Worm (Caenorhabditis elegans) whole organism, L4 larva: ENCODE results near the gene srw-12.

Experiments used
- T20F7.1 ChIP-seq: fragments of 200-800 bp; sonication (Bioruptor generic); optimal IDR thresholded peaks from 2 replicates; lab custom pipeline; 2018; ENCODE audit warnings: mild to moderate bottlenecking, missing genetic modification characterization, missing compliant biosample characterization
- Y5F2A.4 ChIP-seq: fragments of 200-800 bp; sonication (Bioruptor generic); optimal IDR thresholded peaks from 2 replicates; lab custom pipeline; 2018; ENCODE audit warnings: mild to moderate bottlenecking, missing genetic modification characterization, missing compliant biosample characterization
- aly-2 ChIP-seq: sonication (generic microtip); optimal IDR thresholded peaks from 2 replicates; lab custom pipeline; 2018; ENCODE audit warnings: missing biosample characterization, missing genetic modification characterization
- ama-1 ChIP-seq: fragments of 150-350 bp; optimal IDR thresholded peaks from 2 replicates; lab custom pipeline; 2014; ENCODE audit warnings: inconsistent platforms, mixed read lengths
- ctbp-1 ChIP-seq: fragments of 200-800 bp; sonication (Bioruptor generic); IDR thresholded peaks from 2 replicates; pipeline ENCODE4 v1.3.6; 2022; ENCODE audit warnings: missing genetic modification reagents, missing genetic modification characterization, missing compliant biosample characterization
- dmd-9 ChIP-seq: fragments of 200-800 bp; sonication (Bioruptor generic); IDR thresholded peaks from 2 replicates; pipeline ENCODE4 v1.3.6; 2022; ENCODE audit warnings: missing genetic modification reagents, missing genetic modification characterization, missing compliant biosample characterization
- dve-1 ChIP-seq: sonication (generic microtip); optimal IDR thresholded peaks from 2 replicates; lab custom pipeline; 2017; ENCODE audit warnings: antibody characterized with exemption, mild to moderate bottlenecking, missing genetic modification characterization, missing compliant biosample characterization; ENCODE audit not compliant: insufficient read depth
- hlh-11 ChIP-seq: fragments of 200-800 bp; sonication (Bioruptor generic); optimal IDR thresholded peaks from 2 replicates; lab custom pipeline; 2018; ENCODE audit warnings: mild to moderate bottlenecking, missing genetic modification characterization, missing compliant biosample characterization
- hmg-1.1 ChIP-seq: fragments of 200-800 bp; sonication (Bioruptor generic); IDR thresholded peaks from 2 replicates; pipeline ENCODE4 v1.3.6; 2022; ENCODE audit warnings: missing genetic modification reagents, missing genetic modification characterization, missing compliant biosample characterization
- lsy-2 ChIP-seq, 2 experiments: fragments of 150-350 bp in 1 of 2; sonication (generic microtip) in 1 of 2; optimal IDR thresholded peaks; 2 replicates each; lab custom pipeline; 2014 to 2017; ENCODE audit warnings: missing biosample characterization in 2 of 2, missing genetic modification characterization in 2 of 2
- mdt-29 ChIP-seq: fragments of 200-800 bp; sonication (Bioruptor generic); IDR thresholded peaks from 2 replicates; pipeline ENCODE4 v1.3.6; 2022; ENCODE audit warnings: missing genetic modification reagents, missing genetic modification characterization, missing compliant biosample characterization
- nhr-102 ChIP-seq: sonication (generic microtip); optimal IDR thresholded peaks from 2 replicates; lab custom pipeline; 2016; ENCODE audit warnings: mild to moderate bottlenecking, missing genetic modification characterization, moderate library complexity, missing compliant biosample characterization
- nhr-28 ChIP-seq: fragments of 150-350 bp; optimal IDR thresholded peaks from 2 replicates; lab custom pipeline; 2014; ENCODE audit warnings: missing biosample characterization, missing genetic modification characterization
- nhr-48 ChIP-seq: sonication (generic microtip); optimal IDR thresholded peaks from 2 replicates; lab custom pipeline; 2016; ENCODE audit warnings: mild to moderate bottlenecking, missing genetic modification characterization, missing compliant biosample characterization
- nhr-77 ChIP-seq: fragments of 150-350 bp; optimal IDR thresholded peaks from 2 replicates; lab custom pipeline; 2014; ENCODE audit warnings: missing biosample characterization, missing genetic modification characterization
- snpc-1.2 ChIP-seq: fragments of 200-800 bp; sonication (Bioruptor generic); IDR thresholded peaks from 2 replicates; pipeline ENCODE4 v1.3.6; 2022; ENCODE audit warnings: missing genetic modification reagents, missing genetic modification characterization, missing compliant biosample characterization
- tag-97 ChIP-seq: fragments of 200-800 bp; sonication (Bioruptor generic); IDR thresholded peaks from 2 replicates; pipeline ENCODE4 v1.3.6; 2022; ENCODE audit warnings: missing genetic modification characterization, missing compliant biosample characterization

The srw-12 gene

DNA sequence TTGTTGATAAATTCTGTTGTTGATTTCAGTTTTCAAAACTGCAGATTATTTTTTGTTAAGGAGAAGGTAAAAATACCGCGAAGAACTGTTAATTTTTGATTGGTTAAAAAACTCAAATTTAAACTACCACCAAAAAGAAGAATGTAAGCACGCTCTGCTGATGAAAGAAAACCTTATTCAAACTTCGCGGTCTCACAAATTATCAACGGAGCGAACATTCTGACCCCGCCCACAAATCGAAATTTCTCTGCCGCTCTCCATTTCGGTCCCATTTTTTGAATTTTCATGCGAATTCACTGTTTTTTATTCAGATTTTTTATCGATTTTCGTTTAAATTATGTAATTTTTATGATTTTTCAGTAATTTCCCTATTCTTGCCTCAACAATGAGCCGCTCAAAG is 48.9 kb downstream of the srw-12 start, which contains the start of gene cyn-3 (continued):
- TF ChIP-seq hmg-1.1 (GFP tag; lab: Robert Waterston, UW) (peak; percentile 55), nhr-48 (tag; lab: Kevin White, UChicago) (peak; percentile 9), snpc-1.2 (GFP tag; lab: Robert Waterston, UW) (peak; percentile 28; the same call in 1 of the 2 replicates), lsy-2 (tag; optimal IDR thresholded peaks at IDR 0.05; lab: Kevin White, UChicago) (peak; percentile 32 to 94), aly-2 (no peak), dmd-9 (peak; percentile 59; the same call in 1 of the 2 replicates), T20F7.1 (peak; percentile 77), nhr-28 (tag; lab: Kevin White, UChicago) (peak; percentile 59), hlh-11 (tag; lab: Kevin White, UChicago) (peak; percentile 73), ctbp-1 (GFP tag; lab: Robert Waterston, UW) (peak; percentile 67), Y5F2A.4 (GFP tag; lab: Kevin White, UChicago) (no peak), ama-1 (lab: Kevin White, UChicago) (peak; percentile 2), tag-97 (no peak), nhr-77 (tag; lab: Kevin White, UChicago) (peak; percentile 82), nhr-102 (tag; lab: Kevin White, UChicago) (peak; percentile 41), dve-1 (tag; lab: Kevin White, UChicago) (peak; percentile 92), mdt-29 (GFP tag; lab: Robert Waterston, UW) (0 out of 2 replicates have a peak, but pooled peaks have one; percentile 20)
